Fruit fly (Drosophila melanogaster) whole organism, embryonic: ENCODE results near the gene CG14036.

ENCODE experiments used
- ATbp ChIP-seq: fragments of 200-800 bp; sonication (Bioruptor generic); optimal IDR thresholded peaks from 2 replicates; lab custom pipeline; 2017; ENCODE audit warnings: missing biosample characterization, mild to moderate bottlenecking, missing genetic modification characterization, missing genetic modification reagents
- Adf1 ChIP-seq: fragments of 200-800 bp; sonication (Bioruptor generic); IDR thresholded peaks from 2 replicates; pipeline ENCODE4 v1.3.6; 2022; ENCODE audit warnings: missing biosample characterization, missing genetic modification characterization
- Atf-2 ChIP-seq: fragments of 200-800 bp; sonication (Bioruptor generic); optimal IDR thresholded peaks from 2 replicates; lab custom pipeline; 2016; ENCODE audit warnings: missing biosample characterization, missing genetic modification characterization
- CG11695 ChIP-seq: fragments of 200-800 bp; sonication (Bioruptor generic); IDR thresholded peaks from 3 replicates; pipeline ENCODE4 v1.3.6; 2022; ENCODE audit warnings: missing biosample characterization, missing genetic modification characterization
- CG12155 ChIP-seq: fragments of 200-800 bp; sonication (Bioruptor generic); optimal IDR thresholded peaks from 3 replicates; lab custom pipeline; 2016; ENCODE audit warnings: missing biosample characterization, missing genetic modification characterization
- CG12769 ChIP-seq: fragments of 200-800 bp; sonication (Bioruptor generic); optimal IDR thresholded peaks from 2 replicates; lab custom pipeline; 2019; ENCODE audit warnings: missing biosample characterization, mild to moderate bottlenecking, missing genetic modification characterization, moderate library complexity
- CG13296 ChIP-seq: fragments of 200-800 bp; sonication (Bioruptor generic); optimal IDR thresholded peaks from 3 replicates; lab custom pipeline; 2018; ENCODE audit warnings: missing biosample characterization, mild to moderate bottlenecking, missing genetic modification characterization
- CG15479 ChIP-seq: fragments of 200-800 bp; sonication (Bioruptor generic); optimal IDR thresholded peaks from 3 replicates; lab custom pipeline; 2019; ENCODE audit warnings: missing biosample characterization, mild to moderate bottlenecking, missing genetic modification characterization, moderate library complexity
- CG17359 ChIP-seq: fragments of 200-800 bp; sonication (Bioruptor generic); optimal IDR thresholded peaks from 3 replicates; lab custom pipeline; 2018; ENCODE audit warnings: missing biosample characterization, mild to moderate bottlenecking, missing genetic modification characterization, moderate library complexity
- CG17385 ChIP-seq: fragments of 200-800 bp; sonication (Bioruptor generic); optimal IDR thresholded peaks from 3 replicates; lab custom pipeline; 2018; ENCODE audit warnings: missing biosample characterization, mild to moderate bottlenecking, missing genetic modification characterization
- CG18599 ChIP-seq: fragments of 200-800 bp; sonication (Bioruptor generic); optimal IDR thresholded peaks from 3 replicates; lab custom pipeline; 2017; ENCODE audit warnings: missing biosample characterization, missing genetic modification characterization, mild to moderate bottlenecking, moderate library complexity, missing genetic modification reagents
- CG31224 ChIP-seq: fragments of 200-800 bp; sonication (Bioruptor generic); IDR thresholded peaks from 2 replicates; pipeline ENCODE4 v1.3.6; 2022; ENCODE audit warnings: missing biosample characterization, missing genetic modification characterization
- CG31441 ChIP-seq: fragments of 200-800 bp; sonication (Bioruptor generic); IDR thresholded peaks from 2 replicates; pipeline ENCODE4 v1.3.6; 2022; ENCODE audit warnings: missing biosample characterization, missing genetic modification characterization
- CG32767 ChIP-seq: fragments of 200-800 bp; sonication (Bioruptor generic); IDR thresholded peaks from 2 replicates; pipeline ENCODE4 v1.3.6; 2022; ENCODE audit warnings: missing biosample characterization, missing genetic modification characterization
- CG32772 ChIP-seq: fragments of 200-800 bp; sonication (Bioruptor generic); IDR thresholded peaks from 2 replicates; pipeline ENCODE4 v1.3.6; 2022; ENCODE audit warnings: missing biosample characterization, missing genetic modification characterization
- CG34422 ChIP-seq: fragments of 200-800 bp; sonication (Bioruptor generic); IDR thresholded peaks from 3 replicates; pipeline ENCODE4 v1.3.6; 2022; ENCODE audit warnings: missing biosample characterization, missing genetic modification characterization
- CG5953 ChIP-seq: fragments of 200-800 bp; sonication (Bioruptor generic); IDR thresholded peaks from 2 replicates; pipeline ENCODE4 v1.3.6; 2022; ENCODE audit warnings: missing biosample characterization, missing genetic modification characterization
- CG7745 ChIP-seq: fragments of 200-800 bp; sonication (Bioruptor generic); optimal IDR thresholded peaks from 2 replicates; lab custom pipeline; 2018; ENCODE audit warnings: missing biosample characterization, mild to moderate bottlenecking, missing genetic modification characterization, moderate library complexity
- CG7786 ChIP-seq: fragments of 200-800 bp; sonication (Bioruptor generic); optimal IDR thresholded peaks from 2 replicates; lab custom pipeline; 2016; ENCODE audit warnings: missing biosample characterization, missing genetic modification characterization
- CG7839 ChIP-seq: fragments of 200-800 bp; sonication (Bioruptor generic); optimal IDR thresholded peaks from 3 replicates; lab custom pipeline; 2018; ENCODE audit warnings: missing biosample characterization, mild to moderate bottlenecking, missing genetic modification characterization, moderate library complexity
- CG8290 ChIP-seq, 3 experiments: fragments of 200-800 bp; sonication (Bioruptor generic); optimal IDR thresholded peaks; 2 replicates each; lab custom pipeline; 2016 to 2019; ENCODE audit warnings: missing biosample characterization in 3 of 3, missing genetic modification characterization in 3 of 3, mild to moderate bottlenecking in 2 of 3, moderate library complexity in 1 of 3
- CG8478 ChIP-seq: fragments of >200 bp; optimal IDR thresholded peaks from 2 replicates; lab custom pipeline; 2018
- CHES-1-like ChIP-seq: fragments of 200-800 bp; sonication (Bioruptor generic); optimal IDR thresholded peaks from 2 replicates; lab custom pipeline; 2016; ENCODE audit warnings: missing biosample characterization, missing genetic modification characterization
- D ChIP-seq, 2 experiments: fragments of 200-800 bp in 1 of 2; fragments of >200 bp in 1 of 2; sonication (Bioruptor generic) in 1 of 2; optimal IDR thresholded peaks; 2 replicates in 1 of 2; 3 replicates in 1 of 2; lab custom pipeline; 2017; ENCODE audit warnings: mild to moderate bottlenecking in 1 of 2, missing biosample characterization in 1 of 2, missing genetic modification characterization in 1 of 2, missing genetic modification reagents in 1 of 2
- Doc2 ChIP-seq: fragments of 200-800 bp; sonication (Bioruptor generic); IDR thresholded peaks from 2 replicates; pipeline ENCODE4 v1.3.6; 2022; ENCODE audit warnings: missing biosample characterization, missing genetic modification characterization
- Doc3 ChIP-seq: fragments of 200-800 bp; sonication (Bioruptor generic); IDR thresholded peaks from 3 replicates; pipeline ENCODE4 v1.3.6; 2022; ENCODE audit warnings: missing biosample characterization, missing genetic modification characterization; ENCODE audit not compliant: partially characterized antibody
- E2f2 ChIP-seq: fragments of 200-800 bp; sonication (Bioruptor generic); IDR thresholded peaks from 2 replicates; pipeline ENCODE4 v1.3.6; 2022; ENCODE audit warnings: missing biosample characterization, missing genetic modification characterization
- H15 ChIP-seq: fragments of 200-800 bp; sonication (Bioruptor generic); IDR thresholded peaks from 3 replicates; pipeline ENCODE4 v1.3.6; 2022; ENCODE audit warnings: missing biosample characterization, missing genetic modification characterization
- HLH3B ChIP-seq: fragments of 200-800 bp; sonication (Bioruptor generic); IDR thresholded peaks from 2 replicates; pipeline ENCODE4 v1.3.6; 2022; ENCODE audit warnings: missing biosample characterization, missing genetic modification characterization
- Hey ChIP-seq: fragments of 200-800 bp; sonication (Bioruptor generic); optimal IDR thresholded peaks from 3 replicates; lab custom pipeline; 2018; ENCODE audit warnings: missing biosample characterization, mild to moderate bottlenecking, missing genetic modification characterization
- Lim3 ChIP-seq: fragments of 200-800 bp; sonication (Bioruptor generic); IDR thresholded peaks from 2 replicates; pipeline ENCODE4 v1.3.6; 2022; ENCODE audit warnings: missing biosample characterization, missing genetic modification characterization
- Mes4 ChIP-seq: fragments of 200-800 bp; sonication (Bioruptor generic); optimal IDR thresholded peaks from 2 replicates; lab custom pipeline; 2016; ENCODE audit warnings: missing biosample characterization, missing genetic modification characterization
- NC2α ChIP-seq: fragments of 200-800 bp; sonication (Bioruptor generic); optimal IDR thresholded peaks from 2 replicates; lab custom pipeline; 2016; ENCODE audit warnings: missing biosample characterization, missing genetic modification characterization
- Oli ChIP-seq: fragments of 200-800 bp; sonication (Bioruptor generic); optimal IDR thresholded peaks from 2 replicates; lab custom pipeline; 2018; ENCODE audit warnings: missing biosample characterization, mild to moderate bottlenecking, missing genetic modification characterization, moderate library complexity
- Ravus ChIP-seq: fragments of 200-800 bp; sonication (Bioruptor generic); IDR thresholded peaks from 2 replicates; pipeline ENCODE4 v1.3.6; 2022; ENCODE audit warnings: missing biosample characterization, missing genetic modification characterization
- Side ChIP-seq: fragments of 200-800 bp; sonication (Bioruptor generic); optimal IDR thresholded peaks from 2 replicates; lab custom pipeline; 2016; ENCODE audit warnings: missing biosample characterization, missing genetic modification characterization
- Vsx1 ChIP-seq: fragments of 200-800 bp; sonication (Bioruptor generic); optimal IDR thresholded peaks from 2 replicates; lab custom pipeline; 2017; ENCODE audit warnings: missing biosample characterization, mild to moderate bottlenecking, missing genetic modification characterization, missing genetic modification reagents
- ab ChIP-seq: fragments of 200-800 bp; sonication (Bioruptor generic); optimal IDR thresholded peaks from 2 replicates; lab custom pipeline; 2016; ENCODE audit warnings: missing biosample characterization, missing genetic modification characterization
- ato ChIP-seq: fragments of 200-800 bp; sonication (Bioruptor generic); IDR thresholded peaks from 2 replicates; pipeline ENCODE4 v1.3.6; 2022; ENCODE audit warnings: missing biosample characterization, missing genetic modification characterization; ENCODE audit not compliant: partially characterized antibody
- bcd ChIP-seq: fragments of 200-800 bp; sonication (Bioruptor generic); optimal IDR thresholded peaks from 2 replicates; lab custom pipeline; 2017; ENCODE audit warnings: missing biosample characterization, mild to moderate bottlenecking, missing genetic modification characterization
- chn ChIP-seq: fragments of 200-800 bp; sonication (Bioruptor generic); optimal IDR thresholded peaks from 2 replicates; lab custom pipeline; 2016; ENCODE audit warnings: missing biosample characterization, missing genetic modification characterization
- dimm ChIP-seq: fragments of 200-800 bp; sonication (Bioruptor generic); IDR thresholded peaks from 2 replicates; pipeline ENCODE4 v1.3.6; 2022; ENCODE audit warnings: missing biosample characterization, missing genetic modification characterization
- eve ChIP-seq, 2 experiments: fragments of >200 bp; optimal IDR thresholded peaks; 2 replicates each; lab custom pipeline; 2017; ENCODE audit warnings: missing biosample characterization in 2 of 2, missing genetic modification characterization in 2 of 2
- fd96Cb ChIP-seq: fragments of 200-800 bp; sonication (Bioruptor generic); optimal IDR thresholded peaks from 2 replicates; lab custom pipeline; 2018; ENCODE audit warnings: missing biosample characterization, mild to moderate bottlenecking, missing genetic modification characterization, moderate library complexity
- nom ChIP-seq: fragments of 200-800 bp; sonication (Bioruptor generic); optimal IDR thresholded peaks from 2 replicates; lab custom pipeline; 2017; ENCODE audit warnings: missing biosample characterization, missing genetic modification characterization, mild to moderate bottlenecking, moderate library complexity, missing genetic modification reagents
- otp ChIP-seq: fragments of 200-800 bp; sonication (Bioruptor generic); IDR thresholded peaks from 3 replicates; pipeline ENCODE4, ENCODE4 v1.3.6; 2022; ENCODE audit warnings: missing biosample characterization, missing genetic modification characterization
- pros ChIP-seq: fragments of 200-800 bp; sonication (Bioruptor generic); optimal IDR thresholded peaks from 3 replicates; lab custom pipeline; 2019; ENCODE audit warnings: missing biosample characterization, mild to moderate bottlenecking, missing genetic modification characterization, moderate library complexity
- sd ChIP-seq: fragments of 200-800 bp; sonication (Bioruptor generic); optimal IDR thresholded peaks from 3 replicates; lab custom pipeline; 2018; ENCODE audit warnings: missing biosample characterization, mild to moderate bottlenecking, missing genetic modification characterization, moderate library complexity
- shn ChIP-seq: fragments of 200-800 bp; sonication (Bioruptor generic); optimal IDR thresholded peaks from 3 replicates; lab custom pipeline; 2016; ENCODE audit warnings: missing biosample characterization, missing genetic modification characterization
- unc-4 ChIP-seq: fragments of 200-800 bp; sonication (Bioruptor generic); IDR thresholded peaks from 2 replicates; pipeline ENCODE4 v1.3.6; 2022; ENCODE audit warnings: missing biosample characterization, missing genetic modification characterization; ENCODE audit not compliant: partially characterized antibody
- yki ChIP-seq: fragments of >200 bp; optimal IDR thresholded peaks from 3 replicates; lab custom pipeline; 2018

CG14036 gene

dm6 chr2L:5096761-5097160, 41.9 kb upstream of the CG14036 start (continued):
- TF ChIP-seq CG17359, result no peak
- no peak for TF ChIP-seq Doc3 (GFP tag; lab: Robert Waterston, UW)
- TF ChIP-seq CG8478 (lab: Kevin White, UChicago), result no peak
- no peak for TF ChIP-seq H15 (GFP tag; lab: Robert Waterston, UW)
- no peak for TF ChIP-seq Vsx1 (GFP tag; lab: Kevin White, UChicago)
- peak; percentile 78 for TF ChIP-seq CG13296
- TF ChIP-seq CG32772 (GFP tag; lab: Robert Waterston, UW), result no peak
- no peak for TF ChIP-seq CG15479
- TF ChIP-seq sd (tag; lab: Kevin White, UChicago), result no peak
- no peak for TF ChIP-seq E2f2 (GFP tag; lab: Robert Waterston, UW)
- TF ChIP-seq CG32767 (GFP tag; lab: Robert Waterston, UW), result peak; percentile 89
- no peak for TF ChIP-seq CG12769
- no peak; the same call in 1 of the 2 replicates for TF ChIP-seq CG31441 (GFP tag; lab: Robert Waterston, UW)
- no peak for TF ChIP-seq CHES-1-like
- no peak for TF ChIP-seq NC2α
- no peak for TF ChIP-seq Doc2 (GFP tag; lab: Robert Waterston, UW)
- TF ChIP-seq CG7786 (GFP tag; lab: Kevin White, UChicago), result no peak
- no peak for TF ChIP-seq CG12155 (GFP tag; lab: Kevin White, UChicago)
- no peak for TF ChIP-seq fd96Cb (tag; lab: Kevin White, UChicago)
- TF ChIP-seq dimm, result no peak
- no peak for TF ChIP-seq Adf1 (GFP tag; lab: Robert Waterston, UW)
- no peak for TF ChIP-seq HLH3B (GFP tag; lab: Robert Waterston, UW)
- TF ChIP-seq ato (GFP tag; lab: Robert Waterston, UW), result no peak
- TF ChIP-seq CG7839 (tag; lab: Kevin White, UChicago), result no peak
- no peak for TF ChIP-seq CG31224 (GFP tag; lab: Robert Waterston, UW)
- no peak for TF ChIP-seq Oli
- 0 out of 3 replicates have a peak, but pooled peaks have one; percentile 34 for TF ChIP-seq otp (GFP tag; lab: Robert Waterston, UW)
- no peak for TF ChIP-seq bcd
- TF ChIP-seq CG34422, result no peak
- TF ChIP-seq ab, result no peak
- TF ChIP-seq Side (GFP tag; lab: Kevin White, UChicago), result no peak
- no peak for TF ChIP-seq Atf-2 (GFP tag; lab: Kevin White, UChicago)
- no peak for TF ChIP-seq shn
- TF ChIP-seq CG7745 (tag; lab: Kevin White, UChicago), result no peak
- peak; percentile 81 for TF ChIP-seq CG18599 (GFP tag; lab: Kevin White, UChicago)
- peak; percentile 36 for TF ChIP-seq CG17385
- peak; percentile 55 for TF ChIP-seq nom (GFP tag; lab: Kevin White, UChicago)
- no peak for TF ChIP-seq CG8290 (GFP tag; optimal IDR thresholded peaks at IDR 0.05; lab: Kevin White, UChicago)
- TF ChIP-seq CG8290 (tag; optimal IDR thresholded peaks at IDR 0.05; lab: Kevin White, UChicago), result peak in 1 of 2 experiments; percentile 51
- no peak for TF ChIP-seq D (optimal IDR thresholded peaks at IDR 0.05; lab: Kevin White, UChicago)
- TF ChIP-seq D (GFP tag; optimal IDR thresholded peaks at IDR 0.05; lab: Kevin White, UChicago), result no peak
- TF ChIP-seq yki (lab: Kevin White, UChicago), result no peak
- TF ChIP-seq Lim3 (GFP tag; lab: Robert Waterston, UW), result no peak
- TF ChIP-seq pros (GFP tag; lab: Kevin White, UChicago), result no peak
- TF ChIP-seq CG5953 (GFP tag; lab: Robert Waterston, UW), result no peak
- no peak for TF ChIP-seq Mes4
- TF ChIP-seq ATbp (GFP tag; lab: Kevin White, UChicago), result peak; percentile 23
- no peak for TF ChIP-seq chn (GFP tag; lab: Kevin White, UChicago)
- no peak for TF ChIP-seq CG11695 (GFP tag; lab: Robert Waterston, UW)
- TF ChIP-seq Hey (tag; lab: Kevin White, UChicago), result no peak
- no peak for TF ChIP-seq Ravus
- TF ChIP-seq eve (GFP tag; optimal IDR thresholded peaks at IDR 0.05; lab: Kevin White, UChicago), result no peak
- no peak for TF ChIP-seq unc-4
